Worm (Caenorhabditis elegans): Measurements from ENCODE around the gene aqp-2.

- TF ChIP-seq sea-2 (GFP tag; IDR thresholded peaks at IDR 0.05) (no peak), bed-1 (GFP tag; IDR thresholded peaks at IDR 0.05) (no peak), unc-62 (GFP tag; optimal IDR thresholded peaks at IDR 0.05) (no peak)
Measured at ce11 chrII:9263784-9264183, 2.0 kb upstream of the aqp-2 start.
